Worm (Caenorhabditis elegans) whole organism, early embryonic: ENCODE results near the gene dib-1.
"Not testable (repeated sequence)": the region's sequence is repeated elsewhere in the genome, so short reads cannot be mapped to it uniquely, and the experiment has no call there.

Experiments used
- B0310.2 ChIP-seq: sonication (generic microtip); optimal IDR thresholded peaks from 2 replicates; lab custom pipeline; 2016; ENCODE audit warnings: mild to moderate bottlenecking, missing genetic modification characterization, missing compliant biosample characterization
- F13C5.2 ChIP-seq: sonication (generic microtip); optimal IDR thresholded peaks from 2 replicates; lab custom pipeline; 2017; ENCODE audit warnings: mild to moderate bottlenecking, missing genetic modification characterization, inconsistent platforms, missing compliant biosample characterization
- aly-1 ChIP-seq: sonication (generic microtip); optimal IDR thresholded peaks from 2 replicates; lab custom pipeline; 2016; ENCODE audit warnings: missing genetic modification characterization, missing compliant biosample characterization
- ama-1 ChIP-seq: fragments of 150-350 bp; optimal IDR thresholded peaks from 2 replicates; lab custom pipeline; 2014
- ceh-13 ChIP-seq: fragments of 200-800 bp; sonication (Bioruptor generic); optimal IDR thresholded peaks from 2 replicates; lab custom pipeline; 2018; ENCODE audit warnings: mild to moderate bottlenecking, missing genetic modification characterization, missing compliant biosample characterization
- ceh-36 ChIP-seq: sonication (generic microtip); optimal IDR thresholded peaks from 2 replicates; lab custom pipeline; 2016; ENCODE audit warnings: missing genetic modification characterization, inconsistent platforms, missing compliant biosample characterization
- ets-7 ChIP-seq: sonication (generic microtip); optimal IDR thresholded peaks from 2 replicates; lab custom pipeline; 2016; ENCODE audit warnings: missing genotype, missing genetic modification characterization, missing compliant biosample characterization
- flt-1 ChIP-seq: fragments of 200-800 bp; sonication (Bioruptor generic); IDR thresholded peaks from 2 replicates; pipeline ENCODE4 v1.3.6; 2022; ENCODE audit warnings: missing genetic modification characterization, missing compliant biosample characterization
- hmbx-1 ChIP-seq: sonication (generic microtip); optimal IDR thresholded peaks from 2 replicates; lab custom pipeline; 2016; ENCODE audit warnings: mild to moderate bottlenecking, missing genetic modification characterization, missing compliant biosample characterization
- hmg-4 ChIP-seq: fragments of 200-800 bp; sonication (Bioruptor generic); optimal IDR thresholded peaks from 2 replicates; lab custom pipeline; 2018; ENCODE audit warnings: mild to moderate bottlenecking, missing genetic modification characterization, missing compliant biosample characterization
- hnd-1 ChIP-seq: sonication (generic microtip); optimal IDR thresholded peaks from 2 replicates; lab custom pipeline; 2016; ENCODE audit warnings: missing genetic modification characterization, missing compliant biosample characterization
- pes-1 ChIP-seq: fragments of 200-800 bp; sonication (Bioruptor generic); IDR thresholded peaks from 2 replicates; pipeline ENCODE4 v1.3.6; 2022; ENCODE audit warnings: missing genetic modification reagents, missing genetic modification characterization, missing compliant biosample characterization
- scrt-1 ChIP-seq: fragments of 200-800 bp; sonication (Bioruptor generic); IDR thresholded peaks from 2 replicates; pipeline ENCODE4 v1.3.6; 2022; ENCODE audit warnings: missing genetic modification characterization, missing compliant biosample characterization
- sea-1 ChIP-seq: fragments of 200-800 bp; sonication (Bioruptor generic); conservative IDR thresholded peaks from 2 replicates; pipeline ENCODE4 v1.3.6; 2022; ENCODE audit warnings: missing genetic modification characterization, missing compliant biosample characterization
- tbx-11 ChIP-seq: fragments of 200-800 bp; sonication (Bioruptor generic); IDR thresholded peaks from 2 replicates; pipeline ENCODE4 v1.3.6; 2022; ENCODE audit warnings: missing genetic modification characterization, missing compliant biosample characterization
- tbx-37 ChIP-seq: fragments of 200-800 bp; sonication (Bioruptor generic); conservative IDR thresholded peaks from 2 replicates; pipeline ENCODE4 v1.3.6; 2022; ENCODE audit warnings: missing genetic modification reagents, missing genetic modification characterization, missing compliant biosample characterization
- tra-4 ChIP-seq: sonication (generic microtip); optimal IDR thresholded peaks from 2 replicates; lab custom pipeline; 2017; ENCODE audit warnings: missing genetic modification characterization, missing compliant biosample characterization

The dib-1 gene

DNA sequence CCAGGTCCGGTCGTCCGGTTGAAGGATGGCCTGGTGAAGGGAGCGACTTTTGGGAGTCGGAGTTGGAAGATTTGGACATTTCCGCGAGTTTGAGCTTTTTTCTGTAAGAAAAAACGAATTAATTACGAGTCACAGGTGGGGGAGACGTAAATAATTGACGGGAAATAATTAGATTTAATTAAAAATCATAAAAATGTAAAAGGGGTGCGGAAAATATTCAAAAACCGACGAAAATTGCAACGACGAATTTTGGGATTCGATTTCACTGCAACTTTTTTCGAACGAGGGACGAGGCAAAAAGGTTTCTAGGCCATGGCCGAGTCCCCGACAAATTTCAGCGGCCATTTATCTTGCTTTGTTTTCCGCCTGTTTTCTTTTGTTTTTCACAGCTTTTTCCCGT, 3.9 kb downstream of the dib-1 start, which contains the start of gene Y54G2A.19:
TSS of gene Y54G2A.19 (minus strand) at position 101 of the 400 bp plus-strand sequence.
- not testable (repeated sequence) for TF ChIP-seq aly-1 (tag; lab: Kevin White, UChicago); tbx-37 (GFP tag; lab: Robert Waterston, UW); tra-4 (tag; lab: Kevin White, UChicago)

DNA sequence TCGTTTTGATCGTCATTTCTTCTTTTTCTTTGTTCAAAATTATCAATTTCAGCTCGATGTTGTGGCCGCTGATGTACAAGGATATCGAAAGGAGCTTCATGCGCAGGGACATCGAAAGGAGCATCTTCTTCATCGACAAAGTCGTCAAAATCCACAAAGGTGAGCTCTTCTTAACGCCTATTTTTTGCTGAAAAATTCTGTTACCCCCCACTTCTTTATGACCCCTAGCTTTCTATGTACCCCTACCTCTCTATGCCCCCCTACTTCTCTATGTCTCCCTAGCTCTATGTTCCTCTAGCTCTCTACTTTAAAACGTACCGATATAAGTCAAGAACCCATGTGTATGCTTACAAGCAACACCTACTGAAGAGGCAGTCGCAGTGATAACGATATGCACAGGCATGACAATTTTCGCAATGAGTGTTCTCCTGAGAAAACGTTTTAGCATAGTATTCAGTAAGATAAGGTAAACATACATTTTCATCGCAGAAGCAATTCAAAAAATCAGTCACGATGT, 7.0 kb downstream of the dib-1 start, which contains the start of gene Y54G2A.36:
TSS of gene Y54G2A.36 (plus strand) at position 51 of the 517 bp plus-strand sequence.
- TF ChIP-seq tbx-11 (GFP tag; lab: Robert Waterston, UW) (no peak), sea-1 (GFP tag; lab: Robert Waterston, UW) (no peak), pes-1 (GFP tag; lab: Robert Waterston, UW) (no peak), flt-1 (GFP tag; lab: Robert Waterston, UW) (no peak), ceh-13 (no peak), tbx-37 (GFP tag; lab: Robert Waterston, UW) (no peak), ceh-36 (no peak), aly-1 (tag; lab: Kevin White, UChicago) (no peak), B0310.2 (tag; lab: Kevin White, UChicago) (no peak), hmbx-1 (tag; lab: Kevin White, UChicago) (no peak), tra-4 (tag; lab: Kevin White, UChicago) (no peak), F13C5.2 (tag; lab: Kevin White, UChicago) (no peak), ama-1 (lab: Kevin White, UChicago) (no peak), hmg-4 (GFP tag; lab: Kevin White, UChicago) (no peak), scrt-1 (GFP tag; lab: Robert Waterston, UW) (no peak), hnd-1 (tag; lab: Kevin White, UChicago) (no peak)

DNA sequence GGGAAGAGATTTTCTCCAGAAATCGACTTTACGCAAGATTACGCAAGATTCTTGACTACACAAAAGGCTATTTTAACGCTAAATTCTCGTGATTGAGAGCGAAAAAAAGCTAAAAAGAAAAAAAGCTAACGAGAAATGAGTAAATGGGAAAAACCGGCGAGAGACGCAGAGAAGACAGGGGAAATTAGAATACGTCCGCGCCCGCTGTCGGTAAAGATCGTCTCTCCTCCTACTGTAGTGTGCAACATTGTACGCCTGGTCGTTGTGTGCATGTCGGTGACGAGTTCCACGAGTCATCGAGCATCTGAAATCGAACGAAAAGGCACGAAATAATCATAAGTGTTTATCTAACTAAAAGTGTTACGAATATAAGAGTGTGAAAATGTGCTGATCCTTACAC, 23.9 kb downstream of the dib-1 start:
- TF ChIP-seq ets-7 (tag; lab: Kevin White, UChicago) (no peak), ceh-36 (no peak), F13C5.2 (tag; lab: Kevin White, UChicago) (no peak), ama-1 (lab: Kevin White, UChicago) (no peak), scrt-1 (GFP tag; lab: Robert Waterston, UW) (no peak), hnd-1 (tag; lab: Kevin White, UChicago) (no peak), ceh-13 (no peak), aly-1 (tag; lab: Kevin White, UChicago) (no peak), tbx-11 (GFP tag; lab: Robert Waterston, UW) (no peak), tbx-37 (GFP tag; lab: Robert Waterston, UW) (no peak), flt-1 (GFP tag; lab: Robert Waterston, UW) (no peak), pes-1 (GFP tag; lab: Robert Waterston, UW) (no peak), sea-1 (GFP tag; lab: Robert Waterston, UW) (no peak), hmg-4 (GFP tag; lab: Kevin White, UChicago) (no peak), B0310.2 (tag; lab: Kevin White, UChicago) (no peak), tra-4 (tag; lab: Kevin White, UChicago) (no peak)

ce11 chrIV:2916043-2916442, 25.4 kb downstream of the dib-1 start:
- TF ChIP-seq ama-1 (lab: Kevin White, UChicago): no peak
- no peak for TF ChIP-seq ceh-13

DNA sequence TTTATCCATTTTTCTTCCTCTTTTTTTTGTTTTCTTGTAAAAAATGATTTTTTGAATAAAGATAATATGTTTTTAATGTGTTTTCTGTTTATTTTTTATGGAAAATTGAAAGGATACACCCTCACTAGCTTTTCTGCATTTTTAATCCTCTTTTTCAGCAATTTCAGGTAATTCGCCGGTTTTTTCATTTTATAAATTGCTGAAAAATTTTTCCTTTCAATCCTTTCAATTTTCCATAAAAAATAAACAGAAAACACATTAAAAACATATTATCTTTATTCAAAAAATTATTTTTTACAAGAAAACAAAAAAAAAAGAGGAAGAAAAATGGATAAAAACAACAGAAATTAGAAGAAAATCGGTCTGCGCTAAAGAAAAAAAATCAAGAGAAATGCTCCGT, 27.0 kb downstream of the dib-1 start, which contains the start of gene Y54G2A.50:
TSS of gene Y54G2A.50 (plus strand) at position 301 of the 400 bp plus-strand sequence.
- not testable (repeated sequence) for TF ChIP-seq hmg-4 (GFP tag; lab: Kevin White, UChicago); scrt-1 (GFP tag; lab: Robert Waterston, UW); B0310.2 (tag; lab: Kevin White, UChicago)

DNA sequence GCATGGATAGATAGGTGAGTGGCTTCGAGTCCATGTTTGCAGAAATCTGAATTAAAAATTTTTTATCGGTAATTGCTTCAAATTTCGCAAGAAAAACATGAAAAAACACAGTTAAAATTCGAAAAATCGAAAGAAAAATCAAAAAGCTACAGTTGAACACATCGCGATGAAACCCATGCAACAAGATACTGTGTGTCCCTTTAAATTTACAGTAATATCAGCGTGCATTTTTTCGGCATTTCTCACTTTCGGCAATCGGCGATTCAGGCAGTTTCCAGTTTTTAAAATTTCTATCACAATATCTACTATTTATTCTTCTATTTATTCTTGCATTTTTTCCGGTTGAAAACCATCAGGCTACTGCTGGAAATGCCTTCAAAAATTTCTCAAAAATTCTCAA, 31.5 kb downstream of the dib-1 start, which contains the start of gene fbxc-45:
TSS of gene fbxc-45 (minus strand) at position 48 of the 400 bp plus-strand sequence.
- TF ChIP-seq tbx-11 (GFP tag; lab: Robert Waterston, UW) (no peak), tra-4 (tag; lab: Kevin White, UChicago) (no peak)

ce11 chrIV:2925591-2925990, 34.9 kb downstream of the dib-1 start, which contains the start of gene ubc-13:
ubc-13 (minus strand) TSS chrIV:2925691.
- no peak for TF ChIP-seq aly-1 (tag; lab: Kevin White, UChicago)
- no peak for TF ChIP-seq ceh-13
- TF ChIP-seq ets-7 (tag; lab: Kevin White, UChicago): no peak
- TF ChIP-seq B0310.2 (tag; lab: Kevin White, UChicago): no peak
- no peak for TF ChIP-seq hmg-4 (GFP tag; lab: Kevin White, UChicago)
- TF ChIP-seq pes-1 (GFP tag; lab: Robert Waterston, UW): no peak
- TF ChIP-seq tra-4 (tag; lab: Kevin White, UChicago): no peak
- no peak for TF ChIP-seq flt-1 (GFP tag; lab: Robert Waterston, UW)
- TF ChIP-seq ceh-36: no peak
- TF ChIP-seq scrt-1 (GFP tag; lab: Robert Waterston, UW): no peak
- TF ChIP-seq F13C5.2 (tag; lab: Kevin White, UChicago): no peak
- no peak for TF ChIP-seq ama-1 (lab: Kevin White, UChicago)
- no peak for TF ChIP-seq hmbx-1 (tag; lab: Kevin White, UChicago)
- TF ChIP-seq tbx-11 (GFP tag; lab: Robert Waterston, UW): no peak
- TF ChIP-seq hnd-1 (tag; lab: Kevin White, UChicago): no peak
- no peak for TF ChIP-seq sea-1 (GFP tag; lab: Robert Waterston, UW)
- TF ChIP-seq tbx-37 (GFP tag; lab: Robert Waterston, UW): no peak

ce11 chrIV:2928409-2928808, 37.7 kb downstream of the dib-1 start, which contains the start of gene manf-1:
manf-1 (minus strand) TSS chrIV:2928421.
- no peak for TF ChIP-seq aly-1 (tag; lab: Kevin White, UChicago)
